Worm (Caenorhabditis elegans): ENCODE results near the gene hpo-29.

- TF ChIP-seq lin-32 (GFP tag; optimal IDR thresholded peaks at IDR 0.05) (no peak), unc-39 (tag; optimal IDR thresholded peaks at IDR 0.05) (no peak), mep-1 (tag; optimal IDR thresholded peaks at IDR 0.05) (no peak), ceh-39 (tag; optimal IDR thresholded peaks at IDR 0.05) (peak; percentile 41), bed-3 (GFP tag; optimal IDR thresholded peaks at IDR 0.05) (no peak), lin-13 (tag; optimal IDR thresholded peaks at IDR 0.05) (no peak), elt-3 (tag; optimal IDR thresholded peaks at IDR 0.05) (no peak), nhr-76 (tag; optimal IDR thresholded peaks at IDR 0.05) (no peak), blmp-1 (tag; optimal IDR thresholded peaks at IDR 0.05) (no peak), tbx-8 (GFP tag; optimal IDR thresholded peaks at IDR 0.05) (no peak), nhr-237 (tag; optimal IDR thresholded peaks at IDR 0.05) (peak; percentile 31), pha-4 (tag; optimal IDR thresholded peaks at IDR 0.05) (no peak), hlh-1 (tag; optimal IDR thresholded peaks at IDR 0.05) (no peak)
These were observed 47.2 kb upstream of the hpo-29 start, which contains the start of gene ubc-20 for ce11 chrIII:188426-188888.
